Worm (Caenorhabditis elegans): ENCODE results near the gene clh-1.

DNA sequence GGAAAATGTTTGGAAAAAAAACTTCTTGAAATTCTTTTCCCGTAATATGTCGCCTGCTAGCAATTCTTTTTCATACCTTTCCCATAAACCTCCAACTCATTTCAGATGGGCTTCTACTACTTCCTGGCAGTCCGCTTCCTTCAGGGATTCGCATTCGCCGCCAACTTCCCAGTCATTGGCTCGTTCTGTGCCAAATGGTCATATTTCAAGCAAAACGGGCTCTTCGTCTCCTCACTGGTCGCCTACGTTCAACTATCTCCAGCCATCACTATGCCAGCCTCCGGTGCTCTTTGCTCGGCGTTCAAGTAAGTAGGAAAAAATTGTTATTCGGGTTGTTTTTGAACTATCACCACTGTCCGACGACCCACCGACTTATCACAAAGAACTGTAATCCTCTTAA is 12.2 kb downstream of the clh-1 start:
- TF ChIP-seq him-1 (tag; optimal IDR thresholded peaks at IDR 0.05): no peak
- no peak for TF ChIP-seq dao-5 (tag; optimal IDR thresholded peaks at IDR 0.05)

Measured in whole organism, L4/young adult.